Fruit fly (Drosophila melanogaster) whole organism, embryonic: ENCODE data around the gene Wdr62.

ENCODE experiments used
- Atf3 ChIP-seq: fragments of 200-800 bp; sonication (Bioruptor generic); optimal IDR thresholded peaks from 3 replicates; lab custom pipeline; 2016; ENCODE audit warnings: missing biosample characterization, missing genetic modification characterization
- CG10565 ChIP-seq: fragments of 200-800 bp; sonication (Bioruptor generic); optimal IDR thresholded peaks from 3 replicates; lab custom pipeline; 2016; ENCODE audit warnings: missing biosample characterization, mild to moderate bottlenecking, missing genetic modification characterization
- CG11085 ChIP-seq: fragments of 200-800 bp; sonication (Bioruptor generic); IDR thresholded peaks from 2 replicates; pipeline ENCODE4 v1.3.6; 2022; ENCODE audit warnings: missing biosample characterization, missing genetic modification characterization
- CG11093 ChIP-seq: fragments of 200-800 bp; sonication (Bioruptor generic); IDR thresholded peaks from 3 replicates; pipeline ENCODE4 v1.3.6; 2022; ENCODE audit warnings: missing biosample characterization, missing genetic modification characterization
- CG12744 ChIP-seq: fragments of 200-800 bp; sonication (Bioruptor generic); optimal IDR thresholded peaks from 2 replicates; lab custom pipeline; 2016; ENCODE audit warnings: missing biosample characterization, missing genetic modification characterization
- CG14965 ChIP-seq: fragments of 200-800 bp; sonication (Bioruptor generic); optimal IDR thresholded peaks from 2 replicates; lab custom pipeline; 2016; ENCODE audit warnings: missing biosample characterization, missing genetic modification characterization, borderline replicate concordance
- CG15514 ChIP-seq: fragments of 200-800 bp; sonication (Bioruptor generic); optimal IDR thresholded peaks from 3 replicates; lab custom pipeline; 2017; ENCODE audit warnings: missing biosample characterization, missing genetic modification characterization, mild to moderate bottlenecking, moderate library complexity, missing genetic modification reagents
- CG1602 ChIP-seq: fragments of 200-800 bp; sonication (Bioruptor generic); optimal IDR thresholded peaks from 3 replicates; lab custom pipeline; 2016; ENCODE audit warnings: missing biosample characterization, missing genetic modification characterization
- CG1647 ChIP-seq: fragments of 200-800 bp; sonication (Bioruptor generic); optimal IDR thresholded peaks from 3 replicates; lab custom pipeline; 2016; ENCODE audit warnings: missing biosample characterization, missing genetic modification characterization
- CG1832 ChIP-seq: fragments of 200-800 bp; sonication (Bioruptor generic); optimal IDR thresholded peaks from 2 replicates; lab custom pipeline; 2017; ENCODE audit warnings: missing biosample characterization, mild to moderate bottlenecking, missing genetic modification characterization, inconsistent platforms
- CG2202 ChIP-seq: fragments of 200-800 bp; sonication (Bioruptor generic); optimal IDR thresholded peaks from 2 replicates; lab custom pipeline; 2018; ENCODE audit warnings: missing biosample characterization, mild to moderate bottlenecking, missing genetic modification characterization
- CG3281 ChIP-seq: fragments of 200-800 bp; sonication (Bioruptor generic); optimal IDR thresholded peaks from 3 replicates; lab custom pipeline; 2017; ENCODE audit warnings: missing biosample characterization, mild to moderate bottlenecking, missing genetic modification characterization
- CG3995 ChIP-seq: fragments of 200-800 bp; sonication (Bioruptor generic); optimal IDR thresholded peaks from 3 replicates; lab custom pipeline; 2016; ENCODE audit warnings: missing biosample characterization, missing genetic modification characterization
- CG42726 ChIP-seq: fragments of 200-800 bp; sonication (Bioruptor generic); IDR thresholded peaks from 2 replicates; pipeline ENCODE4 v1.3.6; 2022; ENCODE audit warnings: missing biosample characterization, missing genetic modification characterization; ENCODE audit not compliant: partially characterized antibody
- CG4820 ChIP-seq: fragments of 200-800 bp; sonication (Bioruptor generic); optimal IDR thresholded peaks from 3 replicates; lab custom pipeline; 2016; ENCODE audit warnings: missing biosample characterization, missing genetic modification characterization
- CG6654 ChIP-seq: fragments of 200-800 bp; sonication (Bioruptor generic); optimal IDR thresholded peaks from 2 replicates; lab custom pipeline; 2017; ENCODE audit warnings: missing biosample characterization, mild to moderate bottlenecking, missing genetic modification characterization
- CG8290 ChIP-seq, 3 experiments: fragments of 200-800 bp; sonication (Bioruptor generic); optimal IDR thresholded peaks; 2 replicates each; lab custom pipeline; 2016 to 2019; ENCODE audit warnings: missing biosample characterization in 3 of 3, missing genetic modification characterization in 3 of 3, mild to moderate bottlenecking in 2 of 3, moderate library complexity in 1 of 3
- CG8765 ChIP-seq: fragments of 200-800 bp; sonication (Bioruptor generic); IDR thresholded peaks from 2 replicates; pipeline ENCODE4 v1.3.6; 2022; ENCODE audit warnings: missing biosample characterization, missing genetic modification characterization
- CG9797 ChIP-seq: fragments of 200-800 bp; sonication (Bioruptor generic); optimal IDR thresholded peaks from 3 replicates; lab custom pipeline; 2018; ENCODE audit warnings: missing biosample characterization, mild to moderate bottlenecking, missing genetic modification characterization
- Chrac-16 ChIP-seq: fragments of 200-800 bp; sonication (Bioruptor generic); optimal IDR thresholded peaks from 3 replicates; lab custom pipeline; 2016; ENCODE audit warnings: missing biosample characterization, missing genetic modification characterization
- Doc3 ChIP-seq: fragments of 200-800 bp; sonication (Bioruptor generic); IDR thresholded peaks from 3 replicates; pipeline ENCODE4 v1.3.6; 2022; ENCODE audit warnings: missing biosample characterization, missing genetic modification characterization; ENCODE audit not compliant: partially characterized antibody
- Elba2 ChIP-seq: fragments of 200-800 bp; sonication (Bioruptor generic); optimal IDR thresholded peaks from 3 replicates; lab custom pipeline; 2016; ENCODE audit warnings: missing biosample characterization, missing genetic modification characterization
- Ets97D ChIP-seq: fragments of 200-800 bp; sonication (Bioruptor generic); optimal IDR thresholded peaks from 3 replicates; lab custom pipeline; 2016; ENCODE audit warnings: missing biosample characterization, missing genetic modification characterization
- HmgD ChIP-seq: fragments of 200-800 bp; sonication (Bioruptor generic); optimal IDR thresholded peaks from 3 replicates; lab custom pipeline; 2016; ENCODE audit warnings: missing biosample characterization, missing genetic modification characterization
- Lpt ChIP-seq: fragments of >200 bp; optimal IDR thresholded peaks from 2 replicates; lab custom pipeline; 2018; ENCODE audit warnings: missing biosample characterization, missing genetic modification characterization
- Max ChIP-seq: fragments of 200-800 bp; sonication (Bioruptor generic); optimal IDR thresholded peaks from 2 replicates; lab custom pipeline; 2016; ENCODE audit warnings: missing biosample characterization, mild to moderate bottlenecking, missing genetic modification characterization
- Med ChIP-seq: fragments of 200-800 bp; sonication (Bioruptor generic); peaks from one replicate; lab custom pipeline; 2016; ENCODE audit warnings: missing biosample characterization, missing genetic modification characterization, mild to moderate bottlenecking, inconsistent platforms, moderate library complexity
- Mrtf ChIP-seq: fragments of 200-800 bp; sonication (Bioruptor generic); IDR thresholded peaks from 3 replicates; pipeline ENCODE4 v1.3.6; 2022; ENCODE audit warnings: missing biosample characterization, missing genetic modification characterization
- Nf-YA ChIP-seq: fragments of 200-800 bp; sonication (Bioruptor generic); IDR thresholded peaks from 2 replicates; pipeline ENCODE4 v1.3.6; 2022; ENCODE audit warnings: missing biosample characterization, missing genetic modification characterization
- Oli ChIP-seq: fragments of 200-800 bp; sonication (Bioruptor generic); optimal IDR thresholded peaks from 2 replicates; lab custom pipeline; 2018; ENCODE audit warnings: missing biosample characterization, mild to moderate bottlenecking, missing genetic modification characterization, moderate library complexity
- Ravus ChIP-seq: fragments of 200-800 bp; sonication (Bioruptor generic); IDR thresholded peaks from 2 replicates; pipeline ENCODE4 v1.3.6; 2022; ENCODE audit warnings: missing biosample characterization, missing genetic modification characterization
- Rfx ChIP-seq: fragments of 200-800 bp; sonication (Bioruptor generic); IDR thresholded peaks from 2 replicates; pipeline ENCODE4 v1.3.6; 2022; ENCODE audit warnings: missing biosample characterization, missing genetic modification characterization
- Six4 ChIP-seq: fragments of 200-800 bp; sonication (Bioruptor generic); optimal IDR thresholded peaks from 2 replicates; lab custom pipeline; 2016; ENCODE audit warnings: missing biosample characterization, missing genetic modification characterization
- Stat92E ChIP-seq, 3 experiments: fragments of >200 bp in 2 of 3; fragments of 200-800 bp in 1 of 3; sonication (Bioruptor generic) in 1 of 3; optimal IDR thresholded peaks; 2 replicates each; lab custom pipeline; 2017 to 2019; ENCODE audit warnings: missing biosample characterization in 3 of 3, missing genetic modification characterization in 3 of 3, mild to moderate bottlenecking in 1 of 3, moderate library complexity in 1 of 3
- Tbp ChIP-seq: fragments of >200 bp; optimal IDR thresholded peaks from 2 replicates; lab custom pipeline; 2018; ENCODE audit warnings: missing biosample characterization, missing genetic modification characterization
- Usf ChIP-seq: fragments of 200-800 bp; sonication (Bioruptor generic); optimal IDR thresholded peaks from 2 replicates; lab custom pipeline; 2017; ENCODE audit warnings: missing genotype, missing biosample characterization, missing genetic modification characterization
- chinmo ChIP-seq: fragments of 200-800 bp; sonication (Bioruptor generic); IDR thresholded peaks from 4 replicates; pipeline ENCODE4 v1.3.6; 2022; ENCODE audit warnings: missing biosample characterization, missing genetic modification characterization; ENCODE audit not compliant: partially characterized antibody
- dati ChIP-seq: fragments of 200-800 bp; sonication (Bioruptor generic); IDR thresholded peaks from 2 replicates; pipeline ENCODE4 v1.3.6; 2022; ENCODE audit warnings: missing biosample characterization, missing genetic modification characterization
- hbn ChIP-seq: fragments of 200-800 bp; sonication (Bioruptor generic); IDR thresholded peaks from 2 replicates; pipeline ENCODE4 v1.3.6; 2022; ENCODE audit warnings: missing biosample characterization, missing genetic modification characterization; ENCODE audit not compliant: partially characterized antibody
- jumu ChIP-seq: fragments of 200-800 bp; sonication (Bioruptor generic); optimal IDR thresholded peaks from 3 replicates; lab custom pipeline; 2016; ENCODE audit warnings: missing biosample characterization, missing genetic modification characterization
- prd ChIP-seq, 3 experiments: fragments of >200 bp in 2 of 3; fragments of 200-800 bp in 1 of 3; sonication (Bioruptor generic) in 1 of 3; optimal IDR thresholded peaks in 2 of 3; IDR thresholded peaks in 1 of 3; 2 replicates in 2 of 3; 3 replicates in 1 of 3; pipeline versions ENCODE4 v1.3.6 to Lab custom; 2017 to 2022; ENCODE audit warnings: missing biosample characterization in 1 of 3, missing genetic modification characterization in 1 of 3
- row ChIP-seq: fragments of 200-800 bp; sonication (Bioruptor generic); IDR thresholded peaks from 3 replicates; pipeline ENCODE4 v1.3.6; 2022; ENCODE audit warnings: missing biosample characterization, missing genetic modification characterization
- run ChIP-seq: fragments of 200-800 bp; sonication (Bioruptor generic); optimal IDR thresholded peaks from 3 replicates; lab custom pipeline; 2018; ENCODE audit warnings: missing biosample characterization, mild to moderate bottlenecking, missing genetic modification characterization
- sens ChIP-seq: fragments of 200-800 bp; sonication (Bioruptor generic); peaks from one replicate; lab custom pipeline; 2016; ENCODE audit warnings: missing biosample characterization, missing genetic modification characterization
- sna ChIP-seq: fragments of 200-800 bp; sonication (Bioruptor generic); IDR thresholded peaks from 2 replicates; pipeline ENCODE4 v1.3.6; 2022; ENCODE audit warnings: missing biosample characterization, missing genetic modification characterization; ENCODE audit not compliant: partially characterized antibody
- tin ChIP-seq: fragments of 200-800 bp; sonication (Bioruptor generic); optimal IDR thresholded peaks from 3 replicates; lab custom pipeline; 2016; ENCODE audit warnings: missing biosample characterization, missing genetic modification characterization
- tio ChIP-seq: fragments of 200-800 bp; sonication (Bioruptor generic); optimal IDR thresholded peaks from 2 replicates; lab custom pipeline; 2017; ENCODE audit warnings: missing biosample characterization, missing genetic modification characterization, inconsistent platforms
- trh ChIP-seq: fragments of 200-800 bp; sonication (Bioruptor generic); optimal IDR thresholded peaks from 2 replicates; lab custom pipeline; 2016; ENCODE audit warnings: missing biosample characterization, missing genetic modification characterization
- unc-4 ChIP-seq: fragments of 200-800 bp; sonication (Bioruptor generic); IDR thresholded peaks from 2 replicates; pipeline ENCODE4 v1.3.6; 2022; ENCODE audit warnings: missing biosample characterization, missing genetic modification characterization; ENCODE audit not compliant: partially characterized antibody

Gene Wdr62

DNA sequence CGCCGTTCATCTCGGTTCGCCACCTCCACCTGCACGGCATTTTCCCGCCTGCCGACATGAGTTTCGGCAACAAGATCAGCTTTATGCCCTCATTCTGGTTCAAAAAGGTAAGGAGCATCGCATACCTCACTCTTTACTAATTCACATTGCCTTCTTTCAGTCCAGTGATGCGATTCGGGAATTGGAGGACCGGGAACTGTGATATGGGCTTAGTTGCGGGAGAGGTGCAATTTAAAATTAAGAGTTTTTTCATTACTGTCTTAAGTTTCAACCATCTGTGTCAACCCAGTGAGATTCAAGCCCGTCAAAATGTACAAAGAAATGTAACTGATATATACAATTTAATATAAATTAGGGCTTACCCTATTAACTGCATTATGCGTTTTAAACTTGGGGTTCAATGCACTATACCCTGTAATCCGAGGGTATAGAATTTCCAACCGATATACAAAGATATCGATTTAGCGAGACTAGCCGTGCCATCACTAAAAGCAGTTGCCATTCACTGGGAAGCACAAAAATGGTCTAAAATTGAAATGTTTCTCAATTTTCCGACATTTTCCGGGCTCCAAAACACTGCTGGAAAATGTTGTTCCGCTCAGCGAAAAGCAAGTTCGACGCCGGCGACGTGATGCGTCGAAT is 97.4 kb downstream of the Wdr62 start, which contains the start of gene CG7289 (continued):
- TF ChIP-seq chinmo (GFP tag; lab: Robert Waterston, UW): no peak
- TF ChIP-seq Ets97D: peak; percentile 14
- no peak for TF ChIP-seq CG11085 (GFP tag; lab: Robert Waterston, UW)
- TF ChIP-seq tio: no peak
- no peak for TF ChIP-seq CG14965 (GFP tag; lab: Kevin White, UChicago)
- peak; percentile 29 for TF ChIP-seq CG15514
- peak; percentile 48 for TF ChIP-seq Doc3
- no peak for TF ChIP-seq CG3281 (GFP tag; lab: Kevin White, UChicago)
- peak; percentile 42 for TF ChIP-seq Med (GFP tag; lab: Kevin White, UChicago)
- TF ChIP-seq unc-4 (GFP tag; lab: Robert Waterston, UW): peak; percentile 60
- TF ChIP-seq CG8765: no peak
- no peak for TF ChIP-seq Atf3 (GFP tag; lab: Kevin White, UChicago)
- TF ChIP-seq Stat92E (GFP tag; optimal IDR thresholded peaks at IDR 0.05; lab: Kevin White, UChicago): no peak
- TF ChIP-seq CG9797 (GFP tag; lab: Kevin White, UChicago): no peak
- no peak for TF ChIP-seq Six4
- peak; percentile 38; the same call in 1 of the 2 replicates for TF ChIP-seq hbn (GFP tag; lab: Robert Waterston, UW)
- TF ChIP-seq Chrac-16: no peak
- TF ChIP-seq CG8290 (GFP tag; optimal IDR thresholded peaks at IDR 0.05; lab: Kevin White, UChicago): no peak
- TF ChIP-seq CG8290 (tag; optimal IDR thresholded peaks at IDR 0.05; lab: Kevin White, UChicago): peak in 1 of 2 experiments; percentile 35
- no peak for TF ChIP-seq run (tag; lab: Kevin White, UChicago)
- TF ChIP-seq Ravus (GFP tag; lab: Robert Waterston, UW): no peak
- no peak for TF ChIP-seq Max
- TF ChIP-seq CG10565 (GFP tag; lab: Kevin White, UChicago): no peak
- no peak for TF ChIP-seq HmgD (GFP tag; lab: Kevin White, UChicago)
- no peak for TF ChIP-seq Oli (tag; lab: Kevin White, UChicago)
- TF ChIP-seq CG1832 (GFP tag; lab: Kevin White, UChicago): no peak
- no peak for TF ChIP-seq CG2202 (tag; lab: Kevin White, UChicago)
- TF ChIP-seq Tbp: no peak
- TF ChIP-seq Elba2: no peak
- peak; percentile 80 for TF ChIP-seq sens
- no peak for TF ChIP-seq jumu (GFP tag; lab: Kevin White, UChicago)
- no peak for TF ChIP-seq Rfx (GFP tag; lab: Robert Waterston, UW)
- 0 out of 2 replicates have a peak, but pooled peaks have one; percentile 20 for TF ChIP-seq CG42726 (GFP tag; lab: Robert Waterston, UW)
- TF ChIP-seq Lpt: no peak
- TF ChIP-seq CG11093 (GFP tag; lab: Robert Waterston, UW): no peak
- TF ChIP-seq CG6654 (GFP tag; lab: Kevin White, UChicago): no peak
- TF ChIP-seq row: peak; percentile 70
- TF ChIP-seq CG4820: no peak
- no peak for TF ChIP-seq prd (optimal IDR thresholded peaks at IDR 0.05; lab: Kevin White, UChicago)
- TF ChIP-seq prd (GFP tag; IDR thresholded peaks at IDR 0.05; lab: Robert Waterston, UW): no peak
- TF ChIP-seq Mrtf (GFP tag; lab: Robert Waterston, UW): no peak
- no peak for TF ChIP-seq CG3995
- TF ChIP-seq Usf (GFP tag; lab: Kevin White, UChicago): no peak
- 0 out of 2 replicates have a peak, but pooled peaks have one; percentile 27 for TF ChIP-seq sna (GFP tag; lab: Robert Waterston, UW)
- TF ChIP-seq CG12744 (GFP tag; lab: Kevin White, UChicago): no peak
- no peak for TF ChIP-seq Nf-YA (GFP tag; lab: Robert Waterston, UW)
- no peak for TF ChIP-seq dati (GFP tag; lab: Robert Waterston, UW)
- TF ChIP-seq CG1647 (GFP tag; lab: Kevin White, UChicago): no peak
- peak; percentile 8 for TF ChIP-seq tin (GFP tag; lab: Kevin White, UChicago)
- no peak for TF ChIP-seq trh (GFP tag; lab: Kevin White, UChicago)
- no peak for TF ChIP-seq CG1602 (GFP tag; lab: Kevin White, UChicago)
